Worm (Caenorhabditis elegans): Measurements from ENCODE around the gene K01G12.22.

The K01G12.22 gene

DNA sequence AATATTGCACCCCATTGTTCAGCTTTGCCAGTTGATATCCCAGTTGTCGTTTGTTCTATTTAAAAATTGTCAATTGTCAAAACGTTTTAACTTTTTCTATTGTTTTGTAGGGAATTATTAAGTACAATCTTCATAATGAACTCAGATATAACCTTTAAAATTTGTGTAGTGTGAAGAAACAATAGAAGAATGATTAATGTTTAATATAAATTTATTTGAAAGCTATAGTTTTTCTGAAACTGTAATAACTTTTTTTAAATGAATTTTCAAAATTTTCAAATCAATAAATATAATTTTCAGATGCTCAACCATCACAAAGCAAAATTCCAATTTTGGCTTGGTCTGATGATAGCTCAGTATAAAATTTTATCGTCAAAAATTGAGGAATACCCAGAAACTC is at the start of gene K01G12.22:
K01G12.22 (plus strand) TSS at position 301 of the 400 bp plus-strand sequence.
- TF ChIP-seq ztf-4 (tag; optimal IDR thresholded peaks at IDR 0.05): no peak
- TF ChIP-seq sea-2 (GFP tag; optimal IDR thresholded peaks at IDR 0.05): no peak
- no peak for TF ChIP-seq ceh-16 (tag; optimal IDR thresholded peaks at IDR 0.05)
- no peak for TF ChIP-seq nhr-12 (tag; optimal IDR thresholded peaks at IDR 0.05)
- no peak for TF ChIP-seq ama-1 (optimal IDR thresholded peaks at IDR 0.05)
- TF ChIP-seq elt-2 (tag; optimal IDR thresholded peaks at IDR 0.05): no peak
- TF ChIP-seq R02D3.7 (tag; optimal IDR thresholded peaks at IDR 0.05): no peak
- TF ChIP-seq egl-5 (tag; optimal IDR thresholded peaks at IDR 0.05): no peak
- TF ChIP-seq ceh-82 (tag; optimal IDR thresholded peaks at IDR 0.05): no peak
- no peak for TF ChIP-seq mml-1 (tag; optimal IDR thresholded peaks at IDR 0.05)
- no peak for TF ChIP-seq ceh-28 (tag; optimal IDR thresholded peaks at IDR 0.05)
- TF ChIP-seq nhr-11 (tag; optimal IDR thresholded peaks at IDR 0.05): no peak
- TF ChIP-seq snpc-4 (tag; optimal IDR thresholded peaks at IDR 0.05): no peak
- no peak for TF ChIP-seq elt-1 (tag; optimal IDR thresholded peaks at IDR 0.05)
- TF ChIP-seq skn-1 (tag; optimal IDR thresholded peaks at IDR 0.05): no peak
- no peak for TF ChIP-seq nfya-1 (tag; optimal IDR thresholded peaks at IDR 0.05; ENCODE audit: insufficient read depth)

DNA sequence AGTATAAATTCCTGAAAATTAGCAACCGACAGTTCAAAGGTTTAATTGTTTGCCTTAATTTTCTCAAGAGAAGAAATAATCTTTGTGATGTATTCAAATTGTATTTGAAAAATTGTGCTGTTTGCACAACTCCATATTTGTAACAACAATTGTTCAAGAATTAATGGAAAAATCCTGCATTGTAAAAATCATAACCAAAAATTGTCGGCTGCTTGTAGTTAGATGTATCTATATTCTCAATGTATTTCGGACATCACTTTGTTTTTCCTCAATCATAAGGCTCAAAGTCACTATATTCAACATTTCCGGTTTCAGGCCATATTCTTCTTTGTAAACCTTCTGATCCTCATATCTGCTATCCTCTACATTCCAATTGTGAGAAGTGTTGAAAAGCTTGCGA is 49.0 kb upstream of the K01G12.22 start:
- no peak for TF ChIP-seq aly-2 (tag; optimal IDR thresholded peaks at IDR 0.05)
- TF ChIP-seq nhr-77 (tag; optimal IDR thresholded peaks at IDR 0.05): no peak
- no peak for TF ChIP-seq lsy-12 (tag; optimal IDR thresholded peaks at IDR 0.05)
- TF ChIP-seq lin-15B (tag; optimal IDR thresholded peaks at IDR 0.05): no peak
- no peak for TF ChIP-seq egl-5 (tag; optimal IDR thresholded peaks at IDR 0.05)
- no peak for TF ChIP-seq pha-4 (tag; optimal IDR thresholded peaks at IDR 0.05)
- no peak for TF ChIP-seq nhr-237 (tag; optimal IDR thresholded peaks at IDR 0.05)
- TF ChIP-seq snpc-4 (tag; optimal IDR thresholded peaks at IDR 0.05): no peak
- no peak for TF ChIP-seq nhr-67 (tag; optimal IDR thresholded peaks at IDR 0.05)

DNA sequence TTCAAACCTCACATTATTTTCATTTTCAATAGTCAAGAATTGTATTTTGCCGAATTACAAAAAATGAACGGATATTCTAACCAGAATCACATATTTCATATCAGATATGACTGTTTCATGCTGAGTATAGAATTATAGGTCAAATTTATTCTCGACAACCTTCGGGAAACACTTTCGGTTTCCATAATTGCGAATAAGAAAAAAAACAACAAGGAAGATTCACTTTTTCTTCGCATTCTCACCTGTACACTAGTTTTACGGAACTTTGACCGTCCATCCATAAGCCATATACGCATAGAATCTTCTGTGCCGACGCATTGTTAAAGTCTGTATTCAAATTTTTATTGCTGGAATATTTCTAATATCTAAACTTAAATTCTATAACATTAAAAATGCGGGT is 46.4 kb upstream of the K01G12.22 start, which contains the start of gene oac-37:
oac-37 (plus strand) TSS at position 301 of the 400 bp plus-strand sequence.
- TF ChIP-seq aly-2 (tag; optimal IDR thresholded peaks at IDR 0.05) (no peak), ceh-28 (tag; optimal IDR thresholded peaks at IDR 0.05) (no peak), nhr-12 (tag; optimal IDR thresholded peaks at IDR 0.05) (no peak), nhr-23 (tag; optimal IDR thresholded peaks at IDR 0.05) (no peak), snpc-4 (tag; optimal IDR thresholded peaks at IDR 0.05) (no peak)

DNA sequence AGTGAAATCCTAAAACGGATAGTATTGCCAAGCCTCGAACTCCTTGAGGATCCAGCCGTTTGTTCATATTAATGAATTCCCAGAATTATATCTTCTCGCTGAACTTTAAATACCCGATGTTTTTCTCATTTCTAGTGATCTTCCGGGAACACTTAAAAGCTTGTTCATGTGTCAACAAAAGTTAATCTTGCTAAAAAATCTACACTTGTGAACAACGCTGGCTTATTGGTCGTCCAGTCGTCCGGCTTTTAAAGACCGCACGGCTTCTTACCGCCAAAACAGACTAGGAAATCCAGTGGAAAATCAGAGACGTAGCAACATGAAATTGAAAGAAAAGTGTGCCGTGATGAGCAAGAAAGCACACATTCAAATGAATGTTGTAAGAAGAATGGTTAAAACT is 38.8 kb upstream of the K01G12.22 start, which contains the start of gene oac-38:
oac-38 (minus strand) TSS at position 101 of the 400 bp plus-strand sequence.
- TF ChIP-seq ama-1 (optimal IDR thresholded peaks at IDR 0.05): no peak
- TF ChIP-seq ceh-9 (tag; optimal IDR thresholded peaks at IDR 0.05): no peak
- TF ChIP-seq ceh-16 (tag; optimal IDR thresholded peaks at IDR 0.05): no peak
- TF ChIP-seq snpc-4 (tag; optimal IDR thresholded peaks at IDR 0.05): no peak
- no peak for TF ChIP-seq nhr-237 (tag; optimal IDR thresholded peaks at IDR 0.05)
- TF ChIP-seq nhr-43 (tag; optimal IDR thresholded peaks at IDR 0.05; ENCODE audit: poor library complexity, severe bottlenecking): no peak
- TF ChIP-seq nhr-67 (tag; optimal IDR thresholded peaks at IDR 0.05): no peak
- no peak for TF ChIP-seq egl-5 (tag; optimal IDR thresholded peaks at IDR 0.05)
- no peak for TF ChIP-seq sea-2 (GFP tag; optimal IDR thresholded peaks at IDR 0.05)
- no peak for TF ChIP-seq zag-1 (tag; optimal IDR thresholded peaks at IDR 0.05)
- TF ChIP-seq eor-1 (tag; optimal IDR thresholded peaks at IDR 0.05): no peak
- TF ChIP-seq pqm-1 (tag; optimal IDR thresholded peaks at IDR 0.05): no peak
- TF ChIP-seq lin-15B (tag; optimal IDR thresholded peaks at IDR 0.05): no peak
- TF ChIP-seq ztf-11 (tag; optimal IDR thresholded peaks at IDR 0.05): no peak
- TF ChIP-seq jun-1 (tag; optimal IDR thresholded peaks at IDR 0.05): no peak
- no peak for TF ChIP-seq R02D3.7 (tag; optimal IDR thresholded peaks at IDR 0.05)
- TF ChIP-seq nhr-11 (tag; optimal IDR thresholded peaks at IDR 0.05): no peak

DNA sequence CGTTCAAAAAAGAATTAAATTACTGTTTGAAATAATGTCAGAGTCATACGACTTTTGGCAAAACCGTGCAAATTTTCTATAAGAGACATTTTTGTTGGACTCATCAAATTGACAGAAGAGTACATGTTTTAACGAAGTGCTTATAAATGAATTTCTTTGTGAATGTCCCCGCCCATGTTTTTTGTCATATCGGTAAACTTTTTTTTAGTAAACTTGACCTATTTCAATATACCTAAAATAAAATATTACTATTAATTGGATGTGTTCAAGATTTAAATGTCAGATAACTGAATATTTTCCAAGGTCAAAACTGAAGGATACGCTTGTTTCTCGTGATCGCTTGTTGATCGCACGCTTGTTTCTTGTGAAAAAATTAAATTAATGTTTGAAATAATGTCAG is 33.9 kb upstream of the K01G12.22 start, which contains the start of gene R05A10.8:
R05A10.8 (minus strand) TSS at position 101 of the 400 bp plus-strand sequence.
- TF ChIP-seq lin-39 (tag; optimal IDR thresholded peaks at IDR 0.05) (no peak), hmg-11 (tag; optimal IDR thresholded peaks at IDR 0.05) (no peak), ama-1 (optimal IDR thresholded peaks at IDR 0.05) (no peak), ZK546.5 (tag; optimal IDR thresholded peaks at IDR 0.05) (no peak), R02D3.7 (tag; optimal IDR thresholded peaks at IDR 0.05) (no peak), ceh-28 (tag; optimal IDR thresholded peaks at IDR 0.05) (no peak), snpc-4 (tag; optimal IDR thresholded peaks at IDR 0.05) (no peak)
